Fruit fly (Drosophila melanogaster) Kc167 (cell line): ENCODE results near the gene subdued.

Experiments used
- h ChIP-seq: fragments of >200 bp; optimal IDR thresholded peaks from 3 replicates; lab custom pipeline; 2018; ENCODE audit warnings: missing external identifiers
- insv ChIP-seq: fragments of >200 bp; optimal IDR thresholded peaks from 3 replicates; lab custom pipeline; 2018; ENCODE audit warnings: missing external identifiers
- psq ChIP-seq: fragments of >200 bp; optimal IDR thresholded peaks from 2 replicates; lab custom pipeline; 2017; ENCODE audit warnings: missing external identifiers

- no peak for TF ChIP-seq h (lab: Kevin White, UChicago)
- TF ChIP-seq psq (lab: Kevin White, UChicago): no peak
- no peak for TF ChIP-seq insv (lab: Kevin White, UChicago)
Observed at dm6 chr3R:19664713-19665112, 22.2 kb upstream of the subdued start, which contains the start of gene CG7432.
